Worm (Caenorhabditis elegans): Measurements from ENCODE around the gene srx-22.

The srx-22 gene

DNA sequence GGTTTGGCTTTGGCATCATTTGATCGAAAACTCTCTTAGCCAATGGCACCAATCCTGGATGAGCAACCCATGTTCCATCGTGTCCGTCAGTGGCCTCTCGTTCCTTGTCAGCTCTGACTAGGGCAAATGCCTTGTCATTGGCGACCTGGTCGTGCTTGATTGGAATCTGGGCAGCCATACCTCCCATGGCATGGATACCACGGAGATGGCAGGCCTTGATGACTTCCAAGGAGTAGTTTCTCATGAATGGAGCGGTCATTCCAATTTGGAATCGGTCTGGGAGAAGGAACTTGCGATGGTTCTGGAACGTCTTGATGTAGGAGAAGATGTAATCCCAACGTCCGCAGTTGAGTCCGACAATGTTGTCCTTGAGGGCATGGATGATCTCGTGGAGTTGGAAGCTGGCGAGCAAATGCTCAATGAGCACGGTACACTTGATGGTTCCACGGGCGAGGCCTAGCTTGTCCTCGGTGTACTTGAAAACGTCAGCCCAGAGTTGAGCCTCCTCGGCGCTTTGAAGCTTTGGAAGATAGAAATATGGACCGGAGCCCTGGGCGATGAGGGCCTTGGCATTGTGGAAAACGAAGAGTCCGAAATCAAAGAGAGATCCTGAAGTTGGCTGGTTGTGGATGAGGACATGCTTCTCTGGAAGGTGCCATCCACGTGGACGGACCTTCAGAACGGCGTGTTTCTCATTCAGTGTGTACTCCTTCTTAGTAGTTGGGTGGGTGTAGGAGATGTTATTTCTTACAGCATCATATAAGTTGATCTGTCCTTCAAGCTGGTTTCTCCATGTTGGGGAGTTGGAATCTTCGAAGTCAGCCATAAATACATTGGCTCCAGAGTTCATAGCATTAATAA lies 45.4 kb downstream of the srx-22 start:
- TF ChIP-seq ref-1 (GFP tag; conservative IDR thresholded peaks at IDR 0.05) (no peak), flt-1 (GFP tag; IDR thresholded peaks at IDR 0.05) (0 out of 2 replicates have a peak, but pooled peaks have one; percentile 45), cog-1 (tag; optimal IDR thresholded peaks at IDR 0.05) (no peak), ztf-23 (GFP tag; IDR thresholded peaks at IDR 0.05) (no peak)

DNA sequence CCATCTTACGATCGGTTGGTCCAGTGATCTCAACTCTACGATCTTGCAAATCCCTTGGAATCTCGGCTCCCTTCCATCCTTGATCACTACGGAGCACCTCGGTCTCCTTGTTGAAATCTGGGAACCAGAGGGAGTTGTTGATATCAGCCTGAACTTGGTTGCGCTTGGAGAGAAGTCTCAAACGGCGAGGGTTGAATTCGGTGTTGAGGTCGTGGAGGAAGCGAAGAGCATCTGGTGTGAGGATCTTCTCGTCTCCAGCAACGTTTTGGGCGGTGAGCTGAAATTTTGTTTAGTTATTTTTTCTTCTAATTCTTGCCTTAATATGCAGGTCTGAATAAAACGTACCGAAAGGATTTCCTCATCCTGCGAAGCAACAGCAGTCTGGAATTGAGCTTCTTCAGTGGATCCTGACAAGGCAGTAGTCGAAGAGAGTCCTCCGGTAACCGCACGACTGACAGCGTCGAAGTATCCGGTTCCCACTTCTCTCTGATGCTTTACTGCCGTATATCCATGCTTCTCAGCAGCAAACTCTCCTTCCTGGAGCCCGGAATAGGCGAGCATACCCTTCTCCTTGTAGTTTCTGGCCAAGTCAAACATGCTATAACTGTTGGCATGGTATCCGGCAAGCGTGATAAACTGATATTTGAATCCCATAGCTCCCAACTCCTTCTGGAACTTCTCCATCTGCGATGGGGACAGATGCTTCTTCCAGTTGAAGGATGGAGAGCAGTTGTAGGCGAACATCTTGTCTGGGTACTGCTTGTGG lies 46.2 kb downstream of the srx-22 start:
- TF ChIP-seq cog-1 (tag; optimal IDR thresholded peaks at IDR 0.05): no peak
- TF ChIP-seq tab-1 (GFP tag; IDR thresholded peaks at IDR 0.05): no peak
- TF ChIP-seq ref-1 (GFP tag; conservative IDR thresholded peaks at IDR 0.05): no peak
- no peak for TF ChIP-seq ztf-23 (GFP tag; IDR thresholded peaks at IDR 0.05)
- no peak for TF ChIP-seq T22C8.4 (GFP tag; IDR thresholded peaks at IDR 0.05)
- TF ChIP-seq klf-2 (GFP tag; conservative IDR thresholded peaks at IDR 0.05): no peak
- no peak for TF ChIP-seq flt-1 (GFP tag; IDR thresholded peaks at IDR 0.05)
- no peak for TF ChIP-seq med-1 (GFP tag; optimal IDR thresholded peaks at IDR 0.05; ENCODE audit: insufficient read depth)
- no peak for TF ChIP-seq ztf-29 (GFP tag; IDR thresholded peaks at IDR 0.05)

DNA sequence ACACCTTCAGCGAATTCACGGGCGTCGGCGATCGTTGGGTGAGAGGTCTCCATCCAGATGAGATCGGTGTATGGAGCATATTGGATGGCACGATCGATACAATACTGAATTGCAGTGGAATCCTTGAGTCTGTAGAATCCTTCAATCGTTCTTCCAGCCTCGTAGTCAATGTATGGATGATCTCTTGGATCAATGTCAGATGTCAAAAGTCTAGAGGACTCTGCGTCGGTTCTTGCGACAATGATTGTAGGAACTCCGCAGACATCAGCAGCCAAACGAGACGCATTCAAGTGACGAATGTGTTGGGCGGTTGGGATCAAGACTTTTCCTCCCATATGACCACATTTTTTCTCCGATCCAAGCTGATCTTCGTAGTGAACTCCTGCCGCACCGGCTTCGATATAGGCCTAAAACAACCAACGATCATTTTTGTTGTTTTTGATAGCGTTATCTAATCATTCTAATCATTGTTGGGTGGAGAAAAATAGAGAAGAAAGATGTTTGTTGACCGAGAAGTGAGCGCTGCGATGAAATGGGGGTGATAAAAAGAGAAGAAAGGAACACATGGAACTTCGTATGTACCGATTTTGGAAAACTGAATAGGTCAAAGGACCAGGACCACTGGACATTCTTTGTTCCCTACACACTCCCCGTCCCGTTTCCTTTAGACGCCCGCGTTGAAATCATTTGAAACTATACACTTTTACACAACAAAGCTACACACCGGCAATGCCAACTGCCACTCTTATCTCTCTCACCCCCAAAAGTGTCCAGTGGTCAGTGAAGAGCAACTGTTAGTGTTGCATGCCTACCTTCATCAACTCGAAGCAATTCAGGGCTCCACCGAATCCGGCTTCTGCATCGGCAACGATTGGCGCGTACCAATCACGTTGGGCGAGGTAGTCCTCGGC lies 47.1 kb downstream of the srx-22 start:
- no peak for TF ChIP-seq ref-1 (GFP tag; conservative IDR thresholded peaks at IDR 0.05)
- TF ChIP-seq flt-1 (GFP tag; IDR thresholded peaks at IDR 0.05): no peak
- no peak for TF ChIP-seq T22C8.4 (GFP tag; IDR thresholded peaks at IDR 0.05)
- no peak for TF ChIP-seq tab-1 (GFP tag; IDR thresholded peaks at IDR 0.05)
- no peak for TF ChIP-seq med-1 (GFP tag; optimal IDR thresholded peaks at IDR 0.05; ENCODE audit: insufficient read depth)
- no peak for TF ChIP-seq ztf-29 (GFP tag; IDR thresholded peaks at IDR 0.05)
- TF ChIP-seq cog-1 (tag; optimal IDR thresholded peaks at IDR 0.05): no peak
- TF ChIP-seq klf-2 (GFP tag; conservative IDR thresholded peaks at IDR 0.05): no peak
- TF ChIP-seq ztf-23 (GFP tag; IDR thresholded peaks at IDR 0.05): no peak

DNA sequence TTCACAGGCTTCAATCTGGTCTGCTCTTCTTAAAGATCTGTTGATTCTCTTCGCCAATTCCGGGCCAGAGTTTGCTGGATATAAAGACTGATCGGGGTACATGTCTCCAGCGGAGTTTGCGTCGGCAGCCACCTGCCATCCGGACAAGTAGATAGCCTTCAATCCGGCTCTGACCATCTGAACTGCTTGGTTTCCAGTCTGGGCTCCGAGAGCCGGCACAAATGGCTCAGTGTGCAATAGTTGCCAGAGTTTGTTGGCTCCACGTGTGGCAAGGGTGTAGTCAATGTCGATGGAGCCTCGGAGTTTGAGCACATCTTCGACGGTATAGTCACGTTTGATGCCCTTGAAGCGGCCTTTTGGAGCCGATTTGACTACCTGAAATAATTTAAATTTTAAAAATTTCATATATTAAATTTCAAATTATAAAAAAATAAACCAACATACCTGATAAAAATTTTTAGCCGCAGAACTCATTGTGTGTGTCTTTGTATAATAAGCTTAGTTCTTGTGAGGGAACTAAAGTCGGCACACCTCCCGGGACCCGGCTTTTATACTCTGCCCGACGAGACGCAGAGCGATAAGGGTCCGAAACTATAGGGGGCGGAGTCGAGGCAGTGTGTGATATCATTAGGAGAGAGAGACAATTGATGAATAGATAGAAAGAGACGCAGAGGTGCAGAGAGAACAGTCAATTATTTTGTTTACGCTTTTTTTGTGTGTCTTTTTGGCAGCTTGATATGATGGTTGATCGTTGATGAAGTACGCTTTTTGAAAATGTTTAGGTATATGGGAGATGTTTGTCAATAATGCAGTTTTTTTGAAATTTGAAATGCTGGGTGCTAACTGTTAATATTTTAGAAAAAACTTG lies 48.0 kb downstream of the srx-22 start, which contains the start of the genes icl-1 and srh-2:
icl-1 (minus strand) TSS at position 521 of the 868 bp plus-strand sequence.
srh-2 (plus strand) TSS at position 818 of the 868 bp plus-strand sequence.
- TF ChIP-seq klf-2 (GFP tag; conservative IDR thresholded peaks at IDR 0.05) (no peak), cog-1 (tag; optimal IDR thresholded peaks at IDR 0.05) (no peak), flt-1 (GFP tag; IDR thresholded peaks at IDR 0.05) (no peak), ztf-29 (GFP tag; IDR thresholded peaks at IDR 0.05) (no peak), T22C8.4 (GFP tag; IDR thresholded peaks at IDR 0.05) (no peak), tab-1 (GFP tag; IDR thresholded peaks at IDR 0.05) (no peak), ztf-23 (GFP tag; IDR thresholded peaks at IDR 0.05) (no peak), med-1 (GFP tag; optimal IDR thresholded peaks at IDR 0.05; ENCODE audit: insufficient read depth) (no peak), ref-1 (GFP tag; conservative IDR thresholded peaks at IDR 0.05) (no peak)

DNA sequence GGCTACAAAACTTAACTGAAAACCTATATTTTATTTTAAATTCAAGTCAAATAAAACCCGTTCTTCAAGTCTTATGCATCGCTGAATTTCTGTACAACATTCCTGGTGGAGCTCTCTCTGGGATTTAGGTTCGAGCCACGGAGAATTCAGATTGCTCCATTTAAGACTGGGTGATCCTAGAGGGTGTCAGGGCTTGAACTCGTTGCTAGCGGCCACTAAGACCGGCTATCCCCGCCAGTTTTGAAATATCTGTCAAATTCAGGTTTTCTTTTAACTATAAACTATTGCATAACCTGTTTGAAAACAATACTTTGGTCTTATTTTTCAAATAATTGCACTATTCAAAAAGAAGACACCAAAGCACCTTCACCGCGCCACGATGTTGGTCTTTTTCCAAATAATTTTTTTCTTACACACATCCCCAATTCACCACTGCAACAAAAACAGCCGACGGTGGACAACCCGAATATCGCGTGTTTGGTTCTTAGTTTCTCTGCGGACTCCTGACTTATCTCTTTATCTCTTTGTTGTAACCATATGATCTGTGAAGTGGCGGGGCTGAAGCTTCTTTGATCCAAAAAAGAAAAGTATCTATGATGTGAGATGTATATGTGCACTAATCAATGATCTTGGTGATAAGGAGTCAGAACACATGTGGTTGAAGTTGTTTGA lies 49.2 kb downstream of the srx-22 start:
- TF ChIP-seq cog-1 (tag; optimal IDR thresholded peaks at IDR 0.05) (no peak), ztf-29 (GFP tag; IDR thresholded peaks at IDR 0.05) (no peak), ztf-23 (GFP tag; IDR thresholded peaks at IDR 0.05) (no peak), med-1 (GFP tag; optimal IDR thresholded peaks at IDR 0.05; ENCODE audit: insufficient read depth) (no peak), T22C8.4 (GFP tag; IDR thresholded peaks at IDR 0.05) (no peak), klf-2 (GFP tag; conservative IDR thresholded peaks at IDR 0.05) (no peak), tab-1 (GFP tag; IDR thresholded peaks at IDR 0.05) (no peak), flt-1 (GFP tag; IDR thresholded peaks at IDR 0.05) (no peak), ref-1 (GFP tag; conservative IDR thresholded peaks at IDR 0.05) (no peak)

DNA sequence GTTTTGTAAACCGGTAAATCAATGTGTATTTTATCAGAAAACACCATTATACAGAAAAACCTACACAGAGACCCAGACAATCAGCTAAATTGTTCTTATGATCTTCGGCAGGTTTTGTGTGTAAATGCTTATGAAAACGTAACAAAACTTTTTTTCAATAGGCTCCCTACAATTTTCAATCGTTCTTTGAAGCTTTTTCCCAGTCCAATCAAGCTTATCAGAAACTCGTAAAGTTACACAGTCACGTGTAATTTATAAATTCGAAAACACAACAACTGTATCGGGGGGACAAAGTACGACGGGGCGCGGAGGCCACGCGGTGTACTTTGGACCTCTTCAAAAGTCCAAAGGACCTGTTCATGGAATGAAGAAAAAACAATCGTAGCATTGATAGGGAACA lies 50.5 kb downstream of the srx-22 start:
- no peak for TF ChIP-seq cog-1 (tag; optimal IDR thresholded peaks at IDR 0.05)
- no peak for TF ChIP-seq med-1 (GFP tag; optimal IDR thresholded peaks at IDR 0.05; ENCODE audit: insufficient read depth)
- TF ChIP-seq ztf-23 (GFP tag; IDR thresholded peaks at IDR 0.05): no peak
- TF ChIP-seq ref-1 (GFP tag; conservative IDR thresholded peaks at IDR 0.05): no peak
- TF ChIP-seq flt-1 (GFP tag; IDR thresholded peaks at IDR 0.05): no peak
- TF ChIP-seq klf-2 (GFP tag; conservative IDR thresholded peaks at IDR 0.05): no peak
